Worm (Caenorhabditis elegans): Measurements from ENCODE around the gene sars-2.

- TF ChIP-seq dao-5 (tag; optimal IDR thresholded peaks at IDR 0.05) (no peak), him-1 (tag; optimal IDR thresholded peaks at IDR 0.05) (no peak)
Observed at ce11 chrIV:4319473-4319872, 38.0 kb upstream of the sars-2 start.
